Worm (Caenorhabditis elegans) whole organism, late embryonic: ENCODE measurements around the gene ttr-47.
A peak's percentile ranks its signal among the peaks of the same experiment; 100 is the strongest.

ENCODE experiments used
- C38D4.7 ChIP-seq: fragments of 200-800 bp; sonication (Bioruptor generic); optimal IDR thresholded peaks from 2 replicates; lab custom pipeline; 2018; ENCODE audit warnings: mild to moderate bottlenecking, missing genetic modification characterization, moderate library complexity, missing compliant biosample characterization
- K09A11.1 ChIP-seq: sonication (generic microtip); optimal IDR thresholded peaks from 2 replicates; lab custom pipeline; 2017; ENCODE audit warnings: antibody characterized with exemption, mild to moderate bottlenecking, missing genetic modification characterization, missing compliant biosample characterization; ENCODE audit not compliant: insufficient read depth
- ama-1 ChIP-seq: fragments of 150-350 bp; optimal IDR thresholded peaks from 2 replicates; lab custom pipeline; 2014
- ceh-24 ChIP-seq: sonication (generic microtip); optimal IDR thresholded peaks from 2 replicates; lab custom pipeline; 2016; ENCODE audit warnings: mild to moderate bottlenecking, missing genetic modification characterization, missing compliant biosample characterization
- ceh-31 ChIP-seq: sonication (generic microtip); optimal IDR thresholded peaks from 2 replicates; lab custom pipeline; 2016; ENCODE audit warnings: missing genetic modification characterization, missing compliant biosample characterization
- ceh-34 ChIP-seq: sonication (generic microtip); optimal IDR thresholded peaks from 2 replicates; lab custom pipeline; 2016; ENCODE audit warnings: mild to moderate bottlenecking, missing genetic modification characterization, missing compliant biosample characterization
- ceh-45 ChIP-seq: fragments of 200-800 bp; sonication (Bioruptor generic); IDR thresholded peaks from 2 replicates; pipeline ENCODE4 v1.3.6; 2022; ENCODE audit warnings: missing genetic modification reagents, missing genetic modification characterization, missing compliant biosample characterization
- ceh-6 ChIP-seq: fragments of 200-800 bp; sonication (Bioruptor generic); optimal IDR thresholded peaks from 2 replicates; lab custom pipeline; 2018; ENCODE audit warnings: mild to moderate bottlenecking, missing genetic modification characterization, missing compliant biosample characterization
- ceh-9 ChIP-seq: sonication (generic microtip); optimal IDR thresholded peaks from 2 replicates; lab custom pipeline; 2016; ENCODE audit warnings: mild to moderate bottlenecking, missing genetic modification characterization, inconsistent platforms, missing compliant biosample characterization
- che-1 ChIP-seq: sonication (generic microtip); optimal IDR thresholded peaks from 2 replicates; lab custom pipeline; 2016; ENCODE audit warnings: mild to moderate bottlenecking, missing genetic modification characterization, missing compliant biosample characterization
- dmd-4 ChIP-seq: sonication (generic microtip); optimal IDR thresholded peaks from 2 replicates; lab custom pipeline; 2016; ENCODE audit warnings: borderline replicate concordance, missing genetic modification characterization, missing compliant biosample characterization
- dve-1 ChIP-seq: sonication (generic microtip); optimal IDR thresholded peaks from 2 replicates; lab custom pipeline; 2017; ENCODE audit warnings: antibody characterized with exemption, mild to moderate bottlenecking, missing genetic modification characterization, missing compliant biosample characterization
- elt-2 ChIP-seq: sonication (generic microtip); optimal IDR thresholded peaks from 2 replicates; lab custom pipeline; 2016; ENCODE audit warnings: missing genetic modification reagents, missing genetic modification characterization, missing compliant biosample characterization
- elt-4 ChIP-seq: sonication (generic microtip); optimal IDR thresholded peaks from 2 replicates; lab custom pipeline; 2016; ENCODE audit warnings: missing genetic modification characterization, missing compliant biosample characterization
- fax-1 ChIP-seq: sonication (generic microtip); optimal IDR thresholded peaks from 2 replicates; lab custom pipeline; 2016; ENCODE audit warnings: missing genotype, missing genetic modification characterization, missing compliant biosample characterization
- hlh-15 ChIP-seq: sonication (generic microtip); optimal IDR thresholded peaks from 2 replicates; lab custom pipeline; 2016; ENCODE audit warnings: missing genetic modification characterization, missing compliant biosample characterization
- hlh-30 ChIP-seq: sonication (generic microtip); optimal IDR thresholded peaks from 2 replicates; lab custom pipeline; 2017; ENCODE audit warnings: antibody characterized with exemption, missing genetic modification characterization, missing compliant biosample characterization; ENCODE audit not compliant: insufficient read depth
- hlh-6 ChIP-seq: sonication (generic microtip); optimal IDR thresholded peaks from 2 replicates; lab custom pipeline; 2016; ENCODE audit warnings: missing genotype, missing genetic modification characterization, missing compliant biosample characterization
- lim-6 ChIP-seq: sonication (generic microtip); optimal IDR thresholded peaks from 2 replicates; lab custom pipeline; 2016; ENCODE audit warnings: missing genetic modification characterization, missing compliant biosample characterization
- madf-2 ChIP-seq: sonication (generic microtip); optimal IDR thresholded peaks from 2 replicates; lab custom pipeline; 2017; ENCODE audit warnings: missing genetic modification characterization, missing compliant biosample characterization
- mec-3 ChIP-seq: sonication (generic microtip); optimal IDR thresholded peaks from 2 replicates; lab custom pipeline; 2016; ENCODE audit warnings: borderline replicate concordance, missing genetic modification characterization, missing compliant biosample characterization
- nfya-1 ChIP-seq: sonication (generic microtip); optimal IDR thresholded peaks from 2 replicates; lab custom pipeline; 2017; ENCODE audit warnings: missing genetic modification characterization, mild to moderate bottlenecking, missing compliant biosample characterization, antibody characterized with exemption, moderate library complexity
- pag-3 ChIP-seq: sonication (generic microtip); optimal IDR thresholded peaks from 2 replicates; lab custom pipeline; 2016; ENCODE audit warnings: missing compliant biosample characterization, missing genetic modification characterization, borderline replicate concordance
- pha-2 ChIP-seq: sonication (generic microtip); optimal IDR thresholded peaks from 2 replicates; lab custom pipeline; 2017; ENCODE audit warnings: mild to moderate bottlenecking, missing genetic modification characterization, missing compliant biosample characterization
- pha-4 ChIP-seq: fragments of 150-350 bp; optimal IDR thresholded peaks from 2 replicates; lab custom pipeline; 2018; ENCODE audit warnings: missing biosample characterization, missing genetic modification reagents, missing genetic modification characterization
- pqm-1 ChIP-seq: sonication (generic microtip); optimal IDR thresholded peaks from 2 replicates; lab custom pipeline; 2016; ENCODE audit warnings: missing genetic modification characterization, missing compliant biosample characterization
- rnt-1 ChIP-seq: sonication (generic microtip); optimal IDR thresholded peaks from 2 replicates; lab custom pipeline; 2016; ENCODE audit warnings: missing genetic modification characterization, missing compliant biosample characterization
- sdc-2 ChIP-seq: sonication (generic microtip); optimal IDR thresholded peaks from 2 replicates; lab custom pipeline; 2016; ENCODE audit warnings: missing genotype, missing genetic modification characterization, missing compliant biosample characterization
- sox-4 ChIP-seq: sonication (generic microtip); optimal IDR thresholded peaks from 2 replicates; lab custom pipeline; 2017; ENCODE audit warnings: mild to moderate bottlenecking, missing genetic modification characterization, inconsistent platforms, missing compliant biosample characterization
- ttx-3 ChIP-seq: sonication (generic microtip); optimal IDR thresholded peaks from 2 replicates; lab custom pipeline; 2016; ENCODE audit warnings: missing genetic modification reagents, missing genetic modification characterization, missing compliant biosample characterization
- unc-3 ChIP-seq, 2 experiments: fragments of 200-800 bp in 1 of 2; sonication (Bioruptor generic) in 1 of 2; sonication (generic microtip) in 1 of 2; conservative IDR thresholded peaks in 1 of 2; optimal IDR thresholded peaks in 1 of 2; 2 replicates each; pipeline versions ENCODE4 v1.3.6 to Lab custom; 2016 to 2022; ENCODE audit warnings: missing compliant biosample characterization in 2 of 2, missing genetic modification characterization in 2 of 2, missing genetic modification reagents in 1 of 2
- unc-55 ChIP-seq: sonication (generic microtip); optimal IDR thresholded peaks from 2 replicates; lab custom pipeline; 2017; ENCODE audit warnings: missing biosample characterization, missing genetic modification reagents, missing genetic modification characterization
- unc-86 ChIP-seq: sonication (generic microtip); optimal IDR thresholded peaks from 2 replicates; lab custom pipeline; 2016; ENCODE audit warnings: missing genetic modification characterization, missing compliant biosample characterization
- ztf-16 ChIP-seq: sonication (generic microtip); optimal IDR thresholded peaks from 2 replicates; lab custom pipeline; 2017; ENCODE audit warnings: missing genetic modification characterization, missing compliant biosample characterization

The ttr-47 gene

DNA sequence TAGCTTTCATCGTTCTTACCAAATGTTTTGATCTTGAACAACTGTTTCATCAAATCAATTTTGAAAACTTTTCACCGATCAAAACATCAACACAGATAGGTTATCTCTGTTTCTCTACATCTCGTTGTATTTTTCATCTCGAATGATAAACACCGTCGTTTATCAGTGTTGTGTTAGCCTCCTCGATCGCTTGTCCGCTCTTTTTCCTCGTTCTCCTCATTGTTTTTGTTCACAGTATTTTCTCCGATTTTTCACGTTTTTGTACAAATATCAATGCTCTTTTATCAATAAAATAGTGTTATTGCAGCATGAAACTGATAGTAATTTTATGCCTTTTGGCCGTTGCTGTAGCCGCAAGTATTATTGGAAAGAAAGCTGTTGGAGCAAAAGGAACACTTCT, at the start of gene ttr-47:
Gene ttr-47 (plus strand): TSS at position 308 of the 400 bp plus-strand sequence.
- TF ChIP-seq hlh-15 (no peak), dmd-4 (no peak), elt-2 (tag; lab: Kevin White, UChicago) (peak; percentile 47), unc-55 (GFP tag; lab: Kevin White, UChicago) (peak; percentile 33), elt-4 (no peak)

DNA sequence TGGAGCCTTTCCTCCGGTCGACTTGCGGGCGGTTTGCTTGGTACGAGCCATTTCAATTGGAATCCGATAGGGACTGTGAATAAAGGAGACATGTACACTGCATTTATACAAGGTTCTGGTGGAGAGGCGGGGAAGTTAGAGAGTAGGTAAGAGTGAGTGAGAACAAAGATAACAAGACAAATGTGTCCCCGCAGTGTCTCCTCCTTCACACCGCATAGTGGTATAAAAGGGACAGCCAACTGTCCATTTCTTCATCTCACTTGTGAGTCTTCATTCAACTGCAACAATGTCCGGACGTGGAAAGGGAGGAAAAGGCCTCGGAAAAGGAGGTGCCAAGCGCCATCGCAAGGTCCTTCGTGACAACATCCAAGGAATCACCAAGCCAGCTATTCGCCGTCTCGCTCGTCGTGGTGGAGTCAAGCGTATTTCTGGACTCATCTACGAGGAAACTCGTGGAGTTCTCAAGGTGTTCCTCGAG, 24.9 kb upstream of the ttr-47 start, which contains the start of the genes his-17 and his-18:
Gene his-17 (minus strand): TSS at position 51 of the 478 bp plus-strand sequence.
Gene his-18 (plus strand): TSS at position 287 of the 478 bp plus-strand sequence.
- TF ChIP-seq ceh-45 (GFP tag; lab: Robert Waterston, UW): peak; percentile 49; the same call in 1 of the 2 replicates

DNA sequence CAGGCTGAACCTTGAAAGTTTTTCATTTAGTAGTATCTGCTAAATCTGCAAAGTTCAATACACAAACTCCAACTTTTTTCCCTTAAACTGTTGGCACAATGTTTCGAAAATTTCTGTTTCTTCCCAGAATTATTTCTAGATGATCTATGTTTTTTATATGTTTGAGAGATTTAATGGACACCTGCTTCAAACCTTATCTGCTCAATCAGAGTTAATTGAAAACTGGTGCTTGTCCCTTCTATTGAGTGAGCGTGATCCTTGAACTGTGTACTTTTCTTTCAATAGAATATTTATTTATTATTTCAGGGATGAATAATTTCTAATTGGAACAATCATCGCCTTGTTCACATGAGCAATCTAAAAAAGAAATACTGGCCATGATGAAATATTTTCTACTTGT, 24.1 kb upstream of the ttr-47 start, which contains the start of gene frpr-13:
Gene frpr-13 (plus strand): TSS at position 301 of the 400 bp plus-strand sequence.
- TF ChIP-seq ceh-45 (GFP tag; lab: Robert Waterston, UW) (no peak), rnt-1 (no peak), ama-1 (lab: Kevin White, UChicago) (no peak), hlh-30 (no peak), hlh-15 (no peak), ceh-6 (no peak), madf-2 (no peak), C38D4.7 (GFP tag; lab: Kevin White, UChicago) (no peak), lim-6 (no peak), sox-4 (tag; lab: Kevin White, UChicago) (no peak)
- TF ChIP-seq, all 69 proteins: peak for 0

DNA sequence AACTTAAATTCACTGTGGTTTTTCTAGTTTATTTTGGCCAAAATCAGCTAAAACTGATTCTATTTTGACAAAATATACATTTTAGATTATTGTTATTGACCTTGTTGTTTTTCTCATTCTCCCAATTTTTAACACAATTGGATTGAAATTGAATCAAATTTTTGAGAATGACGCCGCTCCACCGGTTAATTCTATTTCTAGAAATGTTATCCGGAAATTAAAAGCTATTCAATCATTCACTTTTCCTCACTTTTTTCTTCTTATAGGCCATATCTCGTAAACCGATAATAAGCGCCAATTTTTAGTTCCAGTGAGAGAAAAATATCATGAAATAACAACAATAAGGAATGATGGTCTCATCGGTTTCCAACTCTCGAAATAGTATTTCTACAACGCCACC, 20.2 kb upstream of the ttr-47 start, which contains the start of gene frpr-12:
Gene frpr-12 (plus strand): TSS at position 301 of the 400 bp plus-strand sequence.
- TF ChIP-seq elt-2 (tag; lab: Kevin White, UChicago): no peak
- TF ChIP-seq pqm-1: no peak
- TF ChIP-seq hlh-6 (tag; lab: Kevin White, UChicago): no peak

DNA sequence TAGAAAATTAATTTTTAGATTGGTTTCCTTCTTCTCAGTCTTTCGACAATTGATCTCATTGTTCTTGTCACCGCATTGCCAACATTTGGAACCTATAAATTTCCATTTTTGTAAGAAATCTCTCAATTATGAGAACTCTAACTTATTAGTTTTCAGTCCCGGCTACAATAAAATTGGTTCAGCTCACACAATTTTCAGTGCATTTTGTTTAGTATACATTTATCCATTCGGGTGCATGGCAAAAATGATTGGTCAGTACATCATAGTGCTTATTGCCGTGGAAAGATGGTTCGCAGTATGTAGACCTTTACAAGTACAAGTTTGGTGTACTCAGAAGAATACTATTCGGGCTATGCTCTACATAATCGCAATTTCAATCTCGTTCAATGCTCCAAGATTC, 19.0 kb upstream of the ttr-47 start:
- TF ChIP-seq ceh-31 (no peak), mec-3 (no peak), che-1 (tag; lab: Kevin White, UChicago) (no peak), pag-3 (tag; lab: Kevin White, UChicago) (no peak), K09A11.1 (tag; lab: Kevin White, UChicago) (no peak), nfya-1 (tag; lab: Kevin White, UChicago) (no peak)

DNA sequence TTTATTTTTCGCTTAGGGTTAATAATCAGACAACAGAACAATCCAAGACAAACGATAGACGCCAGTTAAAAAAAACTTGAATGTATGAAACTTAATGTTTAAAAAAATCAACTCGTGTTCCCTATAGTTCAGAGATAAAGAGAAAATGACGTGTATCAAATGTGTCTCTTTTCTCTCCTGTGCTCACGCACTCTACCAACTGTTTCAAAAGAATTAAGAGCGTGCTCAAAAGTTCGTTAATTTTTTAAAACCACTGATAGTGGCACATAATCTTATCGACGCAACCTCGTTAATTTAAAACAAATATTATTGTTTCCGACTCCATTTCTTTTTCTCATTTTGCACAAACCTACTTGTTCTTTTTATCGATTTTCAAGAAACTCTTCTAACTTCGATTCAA, 17.2 kb upstream of the ttr-47 start:
- no peak for TF ChIP-seq dve-1 (tag; lab: Kevin White, UChicago)
- no peak for TF ChIP-seq pag-3 (tag; lab: Kevin White, UChicago)
- no peak for TF ChIP-seq hlh-6 (tag; lab: Kevin White, UChicago)
- no peak for TF ChIP-seq ceh-24 (tag; lab: Kevin White, UChicago)
- no peak for TF ChIP-seq che-1 (tag; lab: Kevin White, UChicago)
- TF ChIP-seq pha-2 (tag; lab: Kevin White, UChicago): no peak
- no peak for TF ChIP-seq ceh-6
- no peak for TF ChIP-seq unc-86
- TF ChIP-seq pha-4: no peak
- TF ChIP-seq, all 69 proteins: peak for 0

DNA sequence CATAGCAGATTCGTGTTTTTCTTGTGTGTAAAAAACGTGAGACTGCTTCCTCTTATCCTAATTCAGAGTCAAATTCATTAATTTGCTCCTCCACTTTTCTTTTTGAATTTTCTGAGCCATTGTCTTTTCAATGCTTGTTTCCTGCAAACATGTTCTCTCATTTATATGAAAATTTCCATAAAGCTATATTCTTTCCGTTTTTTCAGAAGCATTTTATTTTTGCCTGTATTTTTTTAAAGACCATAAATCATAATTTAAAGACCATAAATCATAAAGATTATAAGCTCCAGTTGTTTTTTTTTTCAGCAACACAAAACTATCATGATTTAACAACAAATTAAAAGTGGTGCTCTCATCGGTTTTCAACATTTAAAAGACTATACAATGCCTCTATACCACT, 16.0 kb upstream of the ttr-47 start, which contains the start of gene frpr-11:
Gene frpr-11 (plus strand): TSS at position 301 of the 400 bp plus-strand sequence.
- TF ChIP-seq fax-1: no peak
- TF ChIP-seq mec-3: no peak
- no peak for TF ChIP-seq sox-4 (tag; lab: Kevin White, UChicago)
- TF ChIP-seq ztf-16 (tag; lab: Kevin White, UChicago): no peak
- no peak for TF ChIP-seq pqm-1
- no peak for TF ChIP-seq unc-3 (GFP tag; conservative IDR thresholded peaks at IDR 0.05; lab: Robert Waterston, UW)
- no peak for TF ChIP-seq unc-3 (tag; optimal IDR thresholded peaks at IDR 0.05; lab: Kevin White, UChicago)
- TF ChIP-seq madf-2: no peak
- no peak for TF ChIP-seq sdc-2 (tag; lab: Kevin White, UChicago)
- TF ChIP-seq nfya-1 (tag; lab: Kevin White, UChicago): no peak
- TF ChIP-seq ttx-3 (tag; lab: Kevin White, UChicago): no peak
- TF ChIP-seq ceh-34 (tag; lab: Kevin White, UChicago): no peak
- no peak for TF ChIP-seq dve-1 (tag; lab: Kevin White, UChicago)
- no peak for TF ChIP-seq ceh-9 (tag; lab: Kevin White, UChicago)
- TF ChIP-seq lim-6: no peak
- no peak for TF ChIP-seq ceh-45 (GFP tag; lab: Robert Waterston, UW)
- TF ChIP-seq, all 69 proteins: peak for 0
